Fruit fly (Drosophila melanogaster) whole organism, larva: ENCODE data around the gene CG14931.

Source experiments
- noc ChIP-seq: fragments of 200-800 bp; sonication (Bioruptor generic); optimal IDR thresholded peaks from 3 replicates; lab custom pipeline; 2019; ENCODE audit warnings: missing biosample characterization, mild to moderate bottlenecking, missing genetic modification characterization, moderate library complexity

Gene CG14931

dm6 chr2L:11808702-11809583 is 20.8 kb downstream of the CG14931 start, which contains the start of gene crol:
crol (minus strand) TSS chr2L:11809438.
- peak; percentile 3 for TF ChIP-seq noc (tag; lab: Kevin White, UChicago)

- TF ChIP-seq noc (tag; lab: Kevin White, UChicago): no peak
Measured at dm6 chr2L:11809823-11810222, 21.7 kb downstream of the CG14931 start.

dm6 chr2L:11812781-11813664 is 24.9 kb downstream of the CG14931 start:
- peak; percentile 53 for TF ChIP-seq noc (tag; lab: Kevin White, UChicago)

dm6 chr2L:11813665-11814087 is 25.5 kb downstream of the CG14931 start, which contains the start of gene CycY:
CycY (minus strand) TSS chr2L:11813780.
- TF ChIP-seq noc (tag; lab: Kevin White, UChicago): no peak

dm6 chr2L:11816376-11816775 is 28.2 kb downstream of the CG14931 start:
- TF ChIP-seq noc (tag; lab: Kevin White, UChicago): no peak

- no peak for TF ChIP-seq noc (tag; lab: Kevin White, UChicago)
Measured at dm6 chr2L:11823470-11824162, 35.5 kb downstream of the CG14931 start.

dm6 chr2L:11829277-11829676 is 41.1 kb downstream of the CG14931 start, which contains the start of gene esc:
esc (minus strand) TSS chr2L:11829405.
- TF ChIP-seq noc (tag; lab: Kevin White, UChicago): no peak

dm6 chr2L:11833786-11834185 is 45.7 kb downstream of the CG14931 start, which contains the start of gene CG45011:
CG45011 (plus strand) TSS chr2L:11834086.
- TF ChIP-seq noc (tag; lab: Kevin White, UChicago): no peak

- no peak for TF ChIP-seq noc (tag; lab: Kevin White, UChicago)
Measured at dm6 chr2L:11834308-11834707, 46.2 kb downstream of the CG14931 start, which contains the start of gene CG45012. CG45012 (plus strand) TSS chr2L:11834608.

dm6 chr2L:11836943-11837342 is 48.8 kb downstream of the CG14931 start, which contains the start of gene Sfp33A4:
Sfp33A4 (plus strand) TSS chr2L:11837243.
- no peak for TF ChIP-seq noc (tag; lab: Kevin White, UChicago)

- no peak for TF ChIP-seq noc (tag; lab: Kevin White, UChicago)
Measured at dm6 chr2L:11837413-11837812, 49.3 kb downstream of the CG14931 start, which contains the start of gene Sfp33A2. Sfp33A2 (plus strand) TSS chr2L:11837713.
